Worm (Caenorhabditis elegans) whole organism, L3 larva: Measurements from ENCODE around the gene str-206.
A peak's percentile ranks its signal among the peaks of the same experiment; 100 is the strongest.

Experiments
- fos-1 ChIP-seq: fragments of 150-350 bp; optimal IDR thresholded peaks from 2 replicates; lab custom pipeline; 2014; ENCODE audit warnings: missing biosample characterization, missing genetic modification characterization
- jun-1 ChIP-seq: fragments of 150-350 bp; optimal IDR thresholded peaks from 2 replicates; lab custom pipeline; 2014; ENCODE audit warnings: missing biosample characterization, missing genetic modification reagents, missing genetic modification characterization
- nhr-28 ChIP-seq: fragments of 150-350 bp; optimal IDR thresholded peaks from 2 replicates; lab custom pipeline; 2014; ENCODE audit warnings: missing biosample characterization, missing genetic modification characterization
- nhr-67 ChIP-seq: fragments of 150-350 bp; optimal IDR thresholded peaks from 2 replicates; lab custom pipeline; 2014; ENCODE audit warnings: missing biosample characterization, missing genetic modification characterization
- pha-4 ChIP-seq: fragments of 150-350 bp; optimal IDR thresholded peaks from 2 replicates; lab custom pipeline; 2014; ENCODE audit warnings: missing biosample characterization, missing genetic modification reagents, missing genetic modification characterization
- pqm-1 ChIP-seq: fragments of 150-350 bp; optimal IDR thresholded peaks from 2 replicates; lab custom pipeline; 2017; ENCODE audit warnings: missing biosample characterization, missing genetic modification characterization, inconsistent platforms
- zag-1 ChIP-seq: fragments of 150-350 bp; optimal IDR thresholded peaks from 2 replicates; lab custom pipeline; 2014; ENCODE audit warnings: missing biosample characterization, missing genetic modification characterization
- ztf-11 ChIP-seq: fragments of 150-350 bp; optimal IDR thresholded peaks from 2 replicates; lab custom pipeline; 2014; ENCODE audit warnings: missing biosample characterization, missing genetic modification characterization

DNA sequence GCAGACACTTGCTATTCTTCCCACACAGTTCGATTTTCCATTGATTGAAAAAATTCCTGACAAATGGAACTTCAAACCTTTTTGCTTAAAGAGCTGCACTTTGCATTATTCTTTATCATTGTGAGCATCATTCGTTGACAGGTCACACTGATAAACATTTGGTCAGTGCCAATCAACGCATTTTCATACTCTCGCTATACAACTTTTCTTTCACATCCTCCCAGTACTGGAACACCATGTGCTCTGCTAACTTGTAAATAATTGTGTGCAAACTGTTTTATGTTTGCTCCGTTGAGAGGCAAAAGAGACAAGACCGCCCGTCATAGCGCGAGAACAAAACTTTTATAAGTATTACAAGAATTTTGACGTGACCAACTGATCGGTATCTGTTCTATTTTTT, 6.4 kb upstream of the str-206 start:
- TF ChIP-seq pqm-1 (tag; lab: Kevin White, UChicago) (peak; percentile 86), nhr-67 (no peak), nhr-28 (tag; lab: Kevin White, UChicago) (no peak), pha-4 (tag; lab: Kevin White, UChicago) (peak; percentile 58), ztf-11 (tag; lab: Kevin White, UChicago) (no peak), fos-1 (tag; lab: Kevin White, UChicago) (no peak), jun-1 (peak; percentile 26), zag-1 (tag; lab: Kevin White, UChicago) (no peak)
